Fruit fly (Drosophila melanogaster): ENCODE data around the gene CG42374.

CG42374 gene

dm6 chr3L:19268720-19269401, 5.3 kb downstream of the CG42374 start, which contains the start of the genes Aldh7A1 and CG14085 (continued):
- TF ChIP-seq fd85E (GFP tag; optimal IDR thresholded peaks at IDR 0.05) (no peak), topi (GFP tag; optimal IDR thresholded peaks at IDR 0.05) (peak; percentile 9), achi (GFP tag; optimal IDR thresholded peaks at IDR 0.05) (no peak), CG15336 (GFP tag; IDR thresholded peaks at IDR 0.05) (no peak), vri (GFP tag; optimal IDR thresholded peaks at IDR 0.05) (peak; percentile 40), dsx (GFP tag; optimal IDR thresholded peaks at IDR 0.05; ENCODE audit: poor library complexity, severe bottlenecking) (no peak)

- TF ChIP-seq Smox (GFP tag; optimal IDR thresholded peaks at IDR 0.05): no peak
- TF ChIP-seq CG1621 (tag; optimal IDR thresholded peaks at IDR 0.05): no peak
- no peak for TF ChIP-seq Sox14 (GFP tag; optimal IDR thresholded peaks at IDR 0.05)
- TF ChIP-seq CG15336 (GFP tag; IDR thresholded peaks at IDR 0.05): no peak
- TF ChIP-seq CG6808 (GFP tag; optimal IDR thresholded peaks at IDR 0.05): no peak
- no peak for TF ChIP-seq CG8632 (GFP tag; optimal IDR thresholded peaks at IDR 0.05)
- TF ChIP-seq CG31627 (GFP tag; optimal IDR thresholded peaks at IDR 0.05): no peak
- TF ChIP-seq acj6 (GFP tag; optimal IDR thresholded peaks at IDR 0.05): no peak
- TF ChIP-seq CG10669 (GFP tag; optimal IDR thresholded peaks at IDR 0.05): no peak
- TF ChIP-seq OdsH (GFP tag; optimal IDR thresholded peaks at IDR 0.05): no peak
- TF ChIP-seq CG16779 (tag; optimal IDR thresholded peaks at IDR 0.05): no peak
- no peak for TF ChIP-seq Lpt (GFP tag; optimal IDR thresholded peaks at IDR 0.05)
- TF ChIP-seq CG3032 (tag; optimal IDR thresholded peaks at IDR 0.05): no peak
- TF ChIP-seq fd85E (GFP tag; optimal IDR thresholded peaks at IDR 0.05): no peak
- TF ChIP-seq CG8119 (GFP tag; IDR thresholded peaks at IDR 0.05): no peak
- no peak for TF ChIP-seq cyc (GFP tag; optimal IDR thresholded peaks at IDR 0.05)
- no peak for TF ChIP-seq vri (GFP tag; optimal IDR thresholded peaks at IDR 0.05)
- no peak for TF ChIP-seq CG34406 (GFP tag; optimal IDR thresholded peaks at IDR 0.05)
Measured at dm6 chr3L:19270542-19270941, 7.0 kb downstream of the CG42374 start, which contains the start of gene CG14088. TSS of gene CG14088 (minus strand) at chr3L:19270642.

dm6 chr3L:19275491-19275890, 11.9 kb downstream of the CG42374 start, which contains the start of gene CG14086:
TSS of gene CG14086 (plus strand) at chr3L:19275791.
- TF ChIP-seq CG9139 (GFP tag; optimal IDR thresholded peaks at IDR 0.05) (no peak), CG6854 (GFP tag; optimal IDR thresholded peaks at IDR 0.05) (no peak), Lpt (GFP tag; optimal IDR thresholded peaks at IDR 0.05) (no peak), CG11902 (GFP tag; optimal IDR thresholded peaks at IDR 0.05) (no peak), Ets21C (GFP tag; optimal IDR thresholded peaks at IDR 0.05) (no peak), Hr39 (GFP tag; optimal IDR thresholded peaks at IDR 0.05) (no peak), acj6 (GFP tag; optimal IDR thresholded peaks at IDR 0.05) (no peak), CG3032 (tag; optimal IDR thresholded peaks at IDR 0.05) (no peak), Sox14 (GFP tag; optimal IDR thresholded peaks at IDR 0.05) (no peak), cyc (GFP tag; optimal IDR thresholded peaks at IDR 0.05) (no peak), Smox (GFP tag; optimal IDR thresholded peaks at IDR 0.05) (no peak), ss (GFP tag; optimal IDR thresholded peaks at IDR 0.05) (no peak), CG6808 (GFP tag; optimal IDR thresholded peaks at IDR 0.05) (no peak), pdm3 (GFP tag; optimal IDR thresholded peaks at IDR 0.05) (no peak)

dm6 chr3L:19280283-19280682, 16.7 kb downstream of the CG42374 start:
- TF ChIP-seq CG6854 (GFP tag; optimal IDR thresholded peaks at IDR 0.05): no peak
- no peak for TF ChIP-seq Sox102F (GFP tag; optimal IDR thresholded peaks at IDR 0.05)
- no peak for TF ChIP-seq ss (GFP tag; optimal IDR thresholded peaks at IDR 0.05)
- TF ChIP-seq net (GFP tag; optimal IDR thresholded peaks at IDR 0.05): no peak
- TF ChIP-seq fkh (GFP tag; optimal IDR thresholded peaks at IDR 0.05): no peak
- no peak for TF ChIP-seq Sox15 (GFP tag; optimal IDR thresholded peaks at IDR 0.05)
- TF ChIP-seq CG10669 (GFP tag; optimal IDR thresholded peaks at IDR 0.05): no peak
- no peak for TF ChIP-seq esn (GFP tag; optimal IDR thresholded peaks at IDR 0.05)
- no peak for TF ChIP-seq spab (GFP tag; optimal IDR thresholded peaks at IDR 0.05)
- TF ChIP-seq CG8319 (GFP tag; optimal IDR thresholded peaks at IDR 0.05): no peak
- no peak for TF ChIP-seq CG4318 (GFP tag; optimal IDR thresholded peaks at IDR 0.05)

Measured in whole organism, prepupa.